Fruit fly (Drosophila melanogaster): Measurements from ENCODE around the gene CG31266.

The CG31266 gene

DNA sequence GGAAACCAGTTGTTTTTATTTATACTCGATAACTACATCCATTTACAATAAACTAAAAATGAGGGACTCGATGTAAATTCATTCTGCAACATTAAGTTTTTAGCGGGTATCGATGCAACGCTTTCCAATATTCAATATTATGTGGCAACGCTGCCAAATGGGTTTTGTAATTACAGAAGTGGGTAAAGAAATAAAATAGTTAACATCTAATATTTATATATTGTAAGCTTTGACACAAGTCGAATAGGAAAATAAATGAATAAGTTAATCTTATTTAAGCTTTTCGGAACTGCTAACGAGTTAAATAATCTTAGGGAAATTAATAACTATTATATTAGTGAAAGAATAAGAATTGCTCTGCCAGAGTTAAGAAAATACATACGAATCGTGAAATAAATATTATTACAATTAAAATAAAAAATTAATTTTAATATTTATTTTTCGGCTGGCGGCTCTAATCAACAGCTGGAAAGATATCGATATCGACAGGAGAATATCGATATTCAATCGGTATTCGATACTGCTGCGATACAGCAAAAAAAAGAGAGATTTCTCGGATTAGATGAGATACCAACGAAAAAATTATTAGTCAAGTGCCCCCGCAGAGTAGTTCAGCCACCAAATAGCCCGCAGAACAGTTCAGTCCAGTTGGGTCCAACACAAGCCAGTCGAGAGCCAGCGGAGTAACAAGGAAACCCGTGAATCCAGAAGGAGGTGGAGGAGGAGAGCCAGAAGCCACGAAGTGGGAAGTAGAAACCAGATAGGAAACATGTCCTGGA lies 47.2 kb upstream of the CG31266 start, which contains the start of gene GckIII (continued):
- TF ChIP-seq lab (GFP tag; optimal IDR thresholded peaks at IDR 0.05) (no peak), MBD-R2 (GFP tag; IDR thresholded peaks at IDR 0.05) (peak; percentile 54), Ets97D (GFP tag; optimal IDR thresholded peaks at IDR 0.05) (no peak), sug (tag; optimal IDR thresholded peaks at IDR 0.05) (no peak), CG9437 (GFP tag; optimal IDR thresholded peaks at IDR 0.05) (no peak), wor (GFP tag; IDR thresholded peaks at IDR 0.05) (no peak), bbx (GFP tag; IDR thresholded peaks at IDR 0.05; ENCODE audit: partially characterized antibody) (peak; percentile 86), CG8478 (optimal IDR thresholded peaks at IDR 0.05) (no peak), CG12391 (tag; optimal IDR thresholded peaks at IDR 0.05) (peak; percentile 26), pfk (GFP tag; optimal IDR thresholded peaks at IDR 0.05) (no peak), bsh (GFP tag; optimal IDR thresholded peaks at IDR 0.05) (no peak), wdn (GFP tag; IDR thresholded peaks at IDR 0.05) (no peak), chm (GFP tag; IDR thresholded peaks at IDR 0.05) (no peak), CG10267 (tag; optimal IDR thresholded peaks at IDR 0.05) (peak; percentile 55), maf-S (GFP tag; optimal IDR thresholded peaks at IDR 0.05) (no peak), nmo (GFP tag; optimal IDR thresholded peaks at IDR 0.05) (peak; percentile 2), abd-A (tag; optimal IDR thresholded peaks at IDR 0.05) (no peak), CoRest (tag; optimal IDR thresholded peaks at IDR 0.05) (peak; percentile 5), Atf-2 (GFP tag; optimal IDR thresholded peaks at IDR 0.05) (no peak), CG13296 (GFP tag; optimal IDR thresholded peaks at IDR 0.05) (no peak), emc (GFP tag; optimal IDR thresholded peaks at IDR 0.05) (no peak), ken (GFP tag; IDR thresholded peaks at IDR 0.05) (no peak), amos (GFP tag; IDR thresholded peaks at IDR 0.05; ENCODE audit: partially characterized antibody) (peak; percentile 79), CG42726 (GFP tag; IDR thresholded peaks at IDR 0.05; ENCODE audit: partially characterized antibody) (peak; percentile 73; the same call in 1 of the 2 replicates), CG8281 (tag; optimal IDR thresholded peaks at IDR 0.05) (no peak), ase (GFP tag; IDR thresholded peaks at IDR 0.05) (no peak), mld (GFP tag; IDR thresholded peaks at IDR 0.05; ENCODE audit: partially characterized antibody) (peak; percentile 87), CG34224 (GFP tag; IDR thresholded peaks at IDR 0.05; ENCODE audit: partially characterized antibody) (peak; percentile 93), tna (GFP tag; IDR thresholded peaks at IDR 0.05; ENCODE audit: partially characterized antibody) (peak; percentile 79), CG2678 (tag; optimal IDR thresholded peaks at IDR 0.05) (no peak), gem (tag; optimal IDR thresholded peaks at IDR 0.05) (no peak), stwl (tag; optimal IDR thresholded peaks at IDR 0.05) (peak; percentile 59), kah (GFP tag; optimal IDR thresholded peaks at IDR 0.05) (no peak), Pdp1 (GFP tag; optimal IDR thresholded peaks at IDR 0.05) (peak in 1 of 2 experiments; percentile 11), HLH54F (GFP tag; optimal IDR thresholded peaks at IDR 0.05) (no peak), Kr (GFP tag; optimal IDR thresholded peaks at IDR 0.05) (no peak), row (GFP tag; IDR thresholded peaks at IDR 0.05) (0 out of 3 replicates have a peak, but pooled peaks have one; percentile 17), D19A (tag; optimal IDR thresholded peaks at IDR 0.05) (no peak), Bgb (GFP tag; IDR thresholded peaks at IDR 0.05; ENCODE audit: partially characterized antibody) (peak; percentile 86), CG2129 (GFP tag; IDR thresholded peaks at IDR 0.05; ENCODE audit: partially characterized antibody) (peak; percentile 86), CG5180 (GFP tag; optimal IDR thresholded peaks at IDR 0.05) (no peak), E2f2 (GFP tag; IDR thresholded peaks at IDR 0.05) (peak; percentile 51; the same call in 1 of the 2 replicates), NC2β (GFP tag; optimal IDR thresholded peaks at IDR 0.05) (no peak), otp (GFP tag; IDR thresholded peaks at IDR 0.05) (no peak), tll (GFP tag; optimal IDR thresholded peaks at IDR 0.05) (no peak), CG10147 (GFP tag; optimal IDR thresholded peaks at IDR 0.05) (no peak), MESR4 (GFP tag; optimal IDR thresholded peaks at IDR 0.05) (peak; percentile 89)
